Worm (Caenorhabditis elegans) whole organism, L4 larva: ENCODE results near the gene F15D4.5.

Source experiments
- F37D6.2 ChIP-seq: sonication (generic microtip); optimal IDR thresholded peaks from 2 replicates; lab custom pipeline; 2016; ENCODE audit warnings: mild to moderate bottlenecking, missing genetic modification characterization, missing compliant biosample characterization
- Y5F2A.4 ChIP-seq: fragments of 200-800 bp; sonication (Bioruptor generic); optimal IDR thresholded peaks from 2 replicates; lab custom pipeline; 2018; ENCODE audit warnings: mild to moderate bottlenecking, missing genetic modification characterization, missing compliant biosample characterization
- aly-2 ChIP-seq: sonication (generic microtip); optimal IDR thresholded peaks from 2 replicates; lab custom pipeline; 2018; ENCODE audit warnings: missing biosample characterization, missing genetic modification characterization
- ceh-28 ChIP-seq: fragments of 150-350 bp; optimal IDR thresholded peaks from 2 replicates; lab custom pipeline; 2014; ENCODE audit warnings: missing biosample characterization, missing genetic modification reagents, missing genetic modification characterization
- ceh-62 ChIP-seq: sonication (generic microtip); optimal IDR thresholded peaks from 2 replicates; lab custom pipeline; 2017; ENCODE audit warnings: missing biosample characterization, missing genetic modification characterization
- ces-1 ChIP-seq: fragments of 150-350 bp; sonication (generic microtip); optimal IDR thresholded peaks from 4 replicates; lab custom pipeline; 2014; ENCODE audit warnings: missing biosample characterization, missing genetic modification reagents, missing genetic modification characterization
- fkh-10 ChIP-seq: fragments of 150-350 bp; optimal IDR thresholded peaks from 2 replicates; lab custom pipeline; 2014; ENCODE audit warnings: missing biosample characterization, missing genetic modification reagents, missing genetic modification characterization
- nhr-11 ChIP-seq: fragments of 150-350 bp; optimal IDR thresholded peaks from 2 replicates; lab custom pipeline; 2014; ENCODE audit warnings: missing biosample characterization, missing genetic modification characterization
- nhr-237 ChIP-seq: sonication (generic microtip); optimal IDR thresholded peaks from 2 replicates; lab custom pipeline; 2017; ENCODE audit warnings: missing biosample characterization, missing genetic modification characterization
- nhr-28 ChIP-seq: fragments of 150-350 bp; optimal IDR thresholded peaks from 2 replicates; lab custom pipeline; 2014; ENCODE audit warnings: missing biosample characterization, missing genetic modification characterization
- pqm-1 ChIP-seq: sonication (generic microtip); optimal IDR thresholded peaks from 2 replicates; lab custom pipeline; 2017; ENCODE audit warnings: missing biosample characterization, missing genetic modification characterization
- unc-62 ChIP-seq, 3 experiments: fragments of 150-350 bp in 1 of 3; sonication (generic microtip); optimal IDR thresholded peaks in 2 of 3; peaks in 1 of 3; 1 replicate in 1 of 3; 2 replicates in 2 of 3; lab custom pipeline; 2014 to 2017; ENCODE audit warnings: missing biosample characterization in 3 of 3, missing genetic modification characterization in 3 of 3, missing genetic modification reagents in 3 of 3, missing genotype in 1 of 3
- zag-1 ChIP-seq: fragments of 150-350 bp; optimal IDR thresholded peaks from 2 replicates; lab custom pipeline; 2014; ENCODE audit warnings: missing biosample characterization, missing genetic modification characterization
- ztf-11 ChIP-seq: fragments of 150-350 bp; optimal IDR thresholded peaks from 2 replicates; lab custom pipeline; 2014; ENCODE audit warnings: missing biosample characterization, missing genetic modification characterization

DNA sequence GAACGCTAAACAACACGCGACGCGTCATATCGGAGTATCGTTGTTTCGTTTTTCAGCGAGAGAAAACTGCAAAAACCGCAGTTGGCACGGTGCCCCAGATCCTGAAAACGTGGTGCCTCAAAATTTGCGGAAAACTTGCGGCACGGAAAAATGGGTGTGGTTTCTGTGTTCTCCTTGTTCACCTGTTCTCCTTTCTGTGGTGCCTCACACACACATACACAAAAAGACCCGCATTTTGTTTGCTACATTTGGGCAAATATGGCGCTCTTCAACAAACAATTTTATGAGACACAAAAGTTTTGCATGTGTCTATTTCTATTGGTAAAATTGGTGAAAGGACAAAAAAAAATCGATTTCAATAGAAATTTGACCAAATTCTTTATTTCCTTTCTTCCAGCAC is 46.3 kb upstream of the F15D4.5 start:
- TF ChIP-seq nhr-237 (tag; lab: Kevin White, UChicago) (no peak), F37D6.2 (tag; lab: Kevin White, UChicago) (no peak), zag-1 (tag; lab: Kevin White, UChicago) (no peak), fkh-10 (GFP tag; lab: Kevin White, UChicago) (no peak), nhr-28 (tag; lab: Kevin White, UChicago) (no peak), Y5F2A.4 (GFP tag; lab: Kevin White, UChicago) (no peak), ceh-28 (tag; lab: Kevin White, UChicago) (no peak), nhr-11 (tag; lab: Kevin White, UChicago) (no peak), pqm-1 (no peak), ztf-11 (tag; lab: Kevin White, UChicago) (no peak), unc-62 (GFP tag; optimal IDR thresholded peaks at IDR 0.05 in 1 of 2; lab: Kevin White, UChicago) (peak in 1 of 2 experiments; percentile 61), unc-62 (tag; optimal IDR thresholded peaks at IDR 0.05; lab: Kevin White, UChicago) (no peak), ceh-62 (tag; lab: Kevin White, UChicago) (no peak), ces-1 (GFP tag; lab: Kevin White, UChicago) (no peak), aly-2 (tag; lab: Kevin White, UChicago) (no peak)
